Worm (Caenorhabditis elegans) whole organism, midembryonic: ENCODE measurements around the gene kin-34.
"Not testable (repeated sequence)": the region's sequence is repeated elsewhere in the genome, so short reads cannot be mapped to it uniquely, and the experiment has no call there.

Experiments
- T22C8.4 ChIP-seq: fragments of 200-800 bp; sonication (Bioruptor generic); IDR thresholded peaks from 2 replicates; pipeline ENCODE4 v1.3.6; 2022; ENCODE audit warnings: missing genetic modification characterization, missing compliant biosample characterization
- cog-1 ChIP-seq: sonication (generic microtip); optimal IDR thresholded peaks from 2 replicates; lab custom pipeline; 2016; ENCODE audit warnings: missing genetic modification characterization, missing compliant biosample characterization
- flt-1 ChIP-seq: fragments of 200-800 bp; sonication (Bioruptor generic); IDR thresholded peaks from 2 replicates; pipeline ENCODE4 v1.3.6; 2022; ENCODE audit warnings: missing genetic modification characterization, missing compliant biosample characterization
- klf-2 ChIP-seq: fragments of 200-800 bp; sonication (Bioruptor generic); conservative IDR thresholded peaks from 2 replicates; pipeline ENCODE4 v1.3.6; 2022; ENCODE audit warnings: missing genetic modification reagents, missing genetic modification characterization, missing compliant biosample characterization
- med-1 ChIP-seq: sonication (generic microtip); optimal IDR thresholded peaks from 2 replicates; lab custom pipeline; 2017; ENCODE audit warnings: missing genetic modification characterization, mild to moderate bottlenecking, missing compliant biosample characterization, antibody characterized with exemption, missing genetic modification reagents; ENCODE audit not compliant: insufficient read depth
- ref-1 ChIP-seq: fragments of 200-800 bp; sonication (Bioruptor generic); conservative IDR thresholded peaks from 2 replicates; pipeline ENCODE4 v1.3.6; 2022; ENCODE audit warnings: missing genetic modification reagents, missing genetic modification characterization, missing compliant biosample characterization
- tab-1 ChIP-seq: fragments of 200-800 bp; sonication (Bioruptor generic); IDR thresholded peaks from 2 replicates; pipeline ENCODE4 v1.3.6; 2022; ENCODE audit warnings: missing genetic modification characterization, missing compliant biosample characterization
- ztf-23 ChIP-seq: fragments of 200-800 bp; sonication (Bioruptor generic); IDR thresholded peaks from 2 replicates; pipeline ENCODE4 v1.3.6; 2022; ENCODE audit warnings: missing genetic modification reagents, missing genetic modification characterization, missing compliant biosample characterization
- ztf-29 ChIP-seq: fragments of 200-800 bp; sonication (Bioruptor generic); IDR thresholded peaks from 2 replicates; pipeline ENCODE4 v1.3.6; 2022; ENCODE audit warnings: missing genetic modification reagents, missing genetic modification characterization, missing compliant biosample characterization

Gene kin-34

ce11 chrV:234572-234971, 11.4 kb downstream of the kin-34 start, which contains the start of gene kin-33:
Gene kin-33, minus strand, starts transcription at chrV:234672.
- TF ChIP-seq ztf-23 = no peak
- TF ChIP-seq ref-1 (GFP tag; lab: Robert Waterston, UW) = no peak
- TF ChIP-seq med-1 (GFP tag; lab: Kevin White, UChicago) = no peak
- TF ChIP-seq klf-2 (GFP tag; lab: Robert Waterston, UW) = no peak
- no peak for TF ChIP-seq tab-1
- no peak for TF ChIP-seq ztf-29
- no peak for TF ChIP-seq cog-1 (tag; lab: Kevin White, UChicago)
- TF ChIP-seq flt-1 (GFP tag; lab: Robert Waterston, UW) = no peak
- no peak for TF ChIP-seq T22C8.4 (GFP tag; lab: Robert Waterston, UW)

- TF ChIP-seq cog-1 (tag; lab: Kevin White, UChicago) = no peak
- TF ChIP-seq ref-1 (GFP tag; lab: Robert Waterston, UW) = no peak
- no peak for TF ChIP-seq T22C8.4 (GFP tag; lab: Robert Waterston, UW)
- no peak for TF ChIP-seq med-1 (GFP tag; lab: Kevin White, UChicago)
- no peak for TF ChIP-seq tab-1
- TF ChIP-seq ztf-23 = no peak
- TF ChIP-seq flt-1 (GFP tag; lab: Robert Waterston, UW) = no peak
- TF ChIP-seq klf-2 (GFP tag; lab: Robert Waterston, UW) = no peak
- TF ChIP-seq ztf-29 = no peak
Observed at ce11 chrV:219632-220031, 26.4 kb downstream of the kin-34 start, which contains the start of gene srh-80. Gene srh-80, plus strand, starts transcription at chrV:219932.

ce11 chrV:216847-217246, 29.1 kb downstream of the kin-34 start, which contains the start of gene srh-78:
Gene srh-78, plus strand, starts transcription at chrV:217147.
- TF ChIP-seq med-1 (GFP tag; lab: Kevin White, UChicago) = no peak
- no peak for TF ChIP-seq T22C8.4 (GFP tag; lab: Robert Waterston, UW)
- TF ChIP-seq ref-1 (GFP tag; lab: Robert Waterston, UW) = no peak
- TF ChIP-seq ztf-29 = no peak
- no peak for TF ChIP-seq klf-2 (GFP tag; lab: Robert Waterston, UW)
- no peak for TF ChIP-seq flt-1 (GFP tag; lab: Robert Waterston, UW)
- no peak for TF ChIP-seq cog-1 (tag; lab: Kevin White, UChicago)
- no peak for TF ChIP-seq tab-1
- no peak for TF ChIP-seq ztf-23

ce11 chrV:215697-216096, 30.3 kb downstream of the kin-34 start:
- TF ChIP-seq ztf-23 (no peak), ztf-29 (no peak), tab-1 (no peak), cog-1 (tag; lab: Kevin White, UChicago) (no peak), flt-1 (GFP tag; lab: Robert Waterston, UW) (no peak), med-1 (GFP tag; lab: Kevin White, UChicago) (no peak), T22C8.4 (GFP tag; lab: Robert Waterston, UW) (no peak), klf-2 (GFP tag; lab: Robert Waterston, UW) (no peak), ref-1 (GFP tag; lab: Robert Waterston, UW) (no peak)

ce11 chrV:212687-213086, 33.3 kb downstream of the kin-34 start, which contains the start of gene DC2.5:
Gene DC2.5, minus strand, starts transcription at chrV:212787.
- TF ChIP-seq ref-1 (GFP tag; lab: Robert Waterston, UW); flt-1 (GFP tag; lab: Robert Waterston, UW); cog-1 (tag; lab: Kevin White, UChicago): not testable (repeated sequence)

ce11 chrV:211388-212168, 34.4 kb downstream of the kin-34 start:
- TF ChIP-seq klf-2 (GFP tag; lab: Robert Waterston, UW) (no peak), ztf-23 (no peak), ztf-29 (no peak), T22C8.4 (GFP tag; lab: Robert Waterston, UW) (no peak), cog-1 (tag; lab: Kevin White, UChicago) (no peak), flt-1 (GFP tag; lab: Robert Waterston, UW) (no peak), tab-1 (no peak), ref-1 (GFP tag; lab: Robert Waterston, UW) (no peak), med-1 (GFP tag; lab: Kevin White, UChicago) (no peak)

- TF ChIP-seq T22C8.4 (GFP tag; lab: Robert Waterston, UW) (no peak), flt-1 (GFP tag; lab: Robert Waterston, UW) (no peak), ref-1 (GFP tag; lab: Robert Waterston, UW) (no peak), med-1 (GFP tag; lab: Kevin White, UChicago) (no peak), ztf-29 (no peak), tab-1 (no peak), cog-1 (tag; lab: Kevin White, UChicago) (no peak), klf-2 (GFP tag; lab: Robert Waterston, UW) (no peak), ztf-23 (no peak)
Observed at ce11 chrV:206814-207213, 39.2 kb downstream of the kin-34 start.

- TF ChIP-seq ztf-23 (no peak), ztf-29 (no peak), tab-1 (no peak), med-1 (GFP tag; lab: Kevin White, UChicago) (no peak), T22C8.4 (GFP tag; lab: Robert Waterston, UW) (no peak)
Observed at ce11 chrV:203855-204432, 42.1 kb downstream of the kin-34 start, which contains the start of gene lec-12. Gene lec-12, plus strand, starts transcription at chrV:204382.

- no peak for TF ChIP-seq cog-1 (tag; lab: Kevin White, UChicago)
- TF ChIP-seq ref-1 (GFP tag; lab: Robert Waterston, UW) = no peak
- TF ChIP-seq klf-2 (GFP tag; lab: Robert Waterston, UW) = no peak
- TF ChIP-seq tab-1 = no peak
- no peak for TF ChIP-seq ztf-23
- TF ChIP-seq T22C8.4 (GFP tag; lab: Robert Waterston, UW) = no peak
- no peak for TF ChIP-seq ztf-29
- TF ChIP-seq flt-1 (GFP tag; lab: Robert Waterston, UW) = no peak
- no peak for TF ChIP-seq med-1 (GFP tag; lab: Kevin White, UChicago)
Observed at ce11 chrV:201300-201699, 44.7 kb downstream of the kin-34 start, which contains the start of gene trpp-1. Gene trpp-1, plus strand, starts transcription at chrV:201600.
